Worm (Caenorhabditis elegans) whole organism, late embryonic: ENCODE measurements around the gene W08F4.10.
A peak's percentile ranks its signal among the peaks of the same experiment; 100 is the strongest.

Experiments used
- C38D4.7 ChIP-seq: fragments of 200-800 bp; sonication (Bioruptor generic); optimal IDR thresholded peaks from 2 replicates; lab custom pipeline; 2018; ENCODE audit warnings: mild to moderate bottlenecking, missing genetic modification characterization, moderate library complexity, missing compliant biosample characterization
- F13H6.1 ChIP-seq: sonication (generic microtip); optimal IDR thresholded peaks from 2 replicates; lab custom pipeline; 2016; ENCODE audit warnings: missing genetic modification characterization, missing compliant biosample characterization
- K09A11.1 ChIP-seq: sonication (generic microtip); optimal IDR thresholded peaks from 2 replicates; lab custom pipeline; 2017; ENCODE audit warnings: antibody characterized with exemption, mild to moderate bottlenecking, missing genetic modification characterization, missing compliant biosample characterization; ENCODE audit not compliant: insufficient read depth
- Y22D7AL.16 ChIP-seq: sonication (generic microtip); optimal IDR thresholded peaks from 2 replicates; lab custom pipeline; 2016; ENCODE audit warnings: missing genetic modification characterization, missing compliant biosample characterization
- ama-1 ChIP-seq: fragments of 150-350 bp; optimal IDR thresholded peaks from 2 replicates; lab custom pipeline; 2014
- ceh-14 ChIP-seq: sonication (generic microtip); optimal IDR thresholded peaks from 2 replicates; lab custom pipeline; 2016; ENCODE audit warnings: missing genotype, missing genetic modification characterization, missing compliant biosample characterization
- ceh-19 ChIP-seq: fragments of 200-800 bp; sonication (Bioruptor generic); optimal IDR thresholded peaks from 2 replicates; lab custom pipeline; 2018; ENCODE audit warnings: mild to moderate bottlenecking, missing genetic modification characterization, missing compliant biosample characterization
- ceh-2 ChIP-seq: sonication (generic microtip); optimal IDR thresholded peaks from 2 replicates; lab custom pipeline; 2016; ENCODE audit warnings: missing genotype, missing genetic modification characterization, missing compliant biosample characterization
- ceh-24 ChIP-seq: sonication (generic microtip); optimal IDR thresholded peaks from 2 replicates; lab custom pipeline; 2016; ENCODE audit warnings: mild to moderate bottlenecking, missing genetic modification characterization, missing compliant biosample characterization
- ceh-30 ChIP-seq: fragments of 150-350 bp; optimal IDR thresholded peaks from 2 replicates; lab custom pipeline; 2014; ENCODE audit warnings: missing biosample characterization, missing genetic modification characterization
- ceh-31 ChIP-seq: sonication (generic microtip); optimal IDR thresholded peaks from 2 replicates; lab custom pipeline; 2016; ENCODE audit warnings: missing genetic modification characterization, missing compliant biosample characterization
- ceh-34 ChIP-seq: sonication (generic microtip); optimal IDR thresholded peaks from 2 replicates; lab custom pipeline; 2016; ENCODE audit warnings: mild to moderate bottlenecking, missing genetic modification characterization, missing compliant biosample characterization
- ceh-45 ChIP-seq: fragments of 200-800 bp; sonication (Bioruptor generic); IDR thresholded peaks from 2 replicates; pipeline ENCODE4 v1.3.6; 2022; ENCODE audit warnings: missing genetic modification reagents, missing genetic modification characterization, missing compliant biosample characterization
- ceh-48 ChIP-seq: sonication (generic microtip); optimal IDR thresholded peaks from 2 replicates; lab custom pipeline; 2016; ENCODE audit warnings: missing genetic modification characterization, inconsistent platforms, missing compliant biosample characterization
- che-1 ChIP-seq: sonication (generic microtip); optimal IDR thresholded peaks from 2 replicates; lab custom pipeline; 2016; ENCODE audit warnings: mild to moderate bottlenecking, missing genetic modification characterization, missing compliant biosample characterization
- dve-1 ChIP-seq: sonication (generic microtip); optimal IDR thresholded peaks from 2 replicates; lab custom pipeline; 2017; ENCODE audit warnings: antibody characterized with exemption, mild to moderate bottlenecking, missing genetic modification characterization, missing compliant biosample characterization
- elt-2 ChIP-seq: sonication (generic microtip); optimal IDR thresholded peaks from 2 replicates; lab custom pipeline; 2016; ENCODE audit warnings: missing genetic modification reagents, missing genetic modification characterization, missing compliant biosample characterization
- ets-4 ChIP-seq: sonication (generic microtip); optimal IDR thresholded peaks from 2 replicates; lab custom pipeline; 2016; ENCODE audit warnings: missing genetic modification characterization, missing compliant biosample characterization
- fax-1 ChIP-seq: sonication (generic microtip); optimal IDR thresholded peaks from 2 replicates; lab custom pipeline; 2016; ENCODE audit warnings: missing genotype, missing genetic modification characterization, missing compliant biosample characterization
- fkh-6 ChIP-seq: sonication (generic microtip); optimal IDR thresholded peaks from 2 replicates; lab custom pipeline; 2016; ENCODE audit warnings: missing genetic modification characterization, missing compliant biosample characterization
- hlh-15 ChIP-seq: sonication (generic microtip); optimal IDR thresholded peaks from 2 replicates; lab custom pipeline; 2016; ENCODE audit warnings: missing genetic modification characterization, missing compliant biosample characterization
- hlh-30 ChIP-seq: sonication (generic microtip); optimal IDR thresholded peaks from 2 replicates; lab custom pipeline; 2017; ENCODE audit warnings: antibody characterized with exemption, missing genetic modification characterization, missing compliant biosample characterization; ENCODE audit not compliant: insufficient read depth
- mec-3 ChIP-seq: sonication (generic microtip); optimal IDR thresholded peaks from 2 replicates; lab custom pipeline; 2016; ENCODE audit warnings: borderline replicate concordance, missing genetic modification characterization, missing compliant biosample characterization
- nfya-1 ChIP-seq: sonication (generic microtip); optimal IDR thresholded peaks from 2 replicates; lab custom pipeline; 2017; ENCODE audit warnings: missing genetic modification characterization, mild to moderate bottlenecking, missing compliant biosample characterization, antibody characterized with exemption, moderate library complexity
- nhr-11 ChIP-seq: fragments of 150-350 bp; optimal IDR thresholded peaks from 2 replicates; lab custom pipeline; 2014; ENCODE audit warnings: missing biosample characterization, missing genetic modification characterization
- nhr-232 ChIP-seq: sonication (generic microtip); optimal IDR thresholded peaks from 2 replicates; lab custom pipeline; 2016; ENCODE audit warnings: missing genetic modification characterization, missing compliant biosample characterization
- npax-4 ChIP-seq: sonication (generic microtip); optimal IDR thresholded peaks from 2 replicates; lab custom pipeline; 2016; ENCODE audit warnings: missing genetic modification characterization, missing compliant biosample characterization
- odd-2 ChIP-seq: sonication (generic microtip); optimal IDR thresholded peaks from 2 replicates; lab custom pipeline; 2017; ENCODE audit warnings: antibody characterized with exemption, mild to moderate bottlenecking, missing genetic modification characterization, missing compliant biosample characterization
- pat-9 ChIP-seq: fragments of 200-800 bp; sonication (Bioruptor generic); optimal IDR thresholded peaks from 2 replicates; lab custom pipeline; 2018; ENCODE audit warnings: mild to moderate bottlenecking, missing genetic modification characterization, moderate library complexity, missing compliant biosample characterization
- pqm-1 ChIP-seq: sonication (generic microtip); optimal IDR thresholded peaks from 2 replicates; lab custom pipeline; 2016; ENCODE audit warnings: missing genetic modification characterization, missing compliant biosample characterization
- pros-1 ChIP-seq: fragments of 150-350 bp; optimal IDR thresholded peaks from 2 replicates; lab custom pipeline; 2014; ENCODE audit warnings: missing biosample characterization, missing genetic modification reagents, missing genetic modification characterization
- tbx-2 ChIP-seq: sonication (generic microtip); optimal IDR thresholded peaks from 2 replicates; lab custom pipeline; 2016; ENCODE audit warnings: missing genetic modification characterization, missing compliant biosample characterization
- ttx-3 ChIP-seq: sonication (generic microtip); optimal IDR thresholded peaks from 2 replicates; lab custom pipeline; 2016; ENCODE audit warnings: missing genetic modification reagents, missing genetic modification characterization, missing compliant biosample characterization
- unc-42 ChIP-seq: sonication (generic microtip); optimal IDR thresholded peaks from 2 replicates; lab custom pipeline; 2016; ENCODE audit warnings: missing genotype, missing genetic modification characterization, missing compliant biosample characterization
- unc-55 ChIP-seq: sonication (generic microtip); optimal IDR thresholded peaks from 2 replicates; lab custom pipeline; 2017; ENCODE audit warnings: missing biosample characterization, missing genetic modification reagents, missing genetic modification characterization
- zip-5 ChIP-seq: sonication (generic microtip); optimal IDR thresholded peaks from 2 replicates; lab custom pipeline; 2016; ENCODE audit warnings: missing genetic modification characterization, missing compliant biosample characterization

Gene W08F4.10

DNA sequence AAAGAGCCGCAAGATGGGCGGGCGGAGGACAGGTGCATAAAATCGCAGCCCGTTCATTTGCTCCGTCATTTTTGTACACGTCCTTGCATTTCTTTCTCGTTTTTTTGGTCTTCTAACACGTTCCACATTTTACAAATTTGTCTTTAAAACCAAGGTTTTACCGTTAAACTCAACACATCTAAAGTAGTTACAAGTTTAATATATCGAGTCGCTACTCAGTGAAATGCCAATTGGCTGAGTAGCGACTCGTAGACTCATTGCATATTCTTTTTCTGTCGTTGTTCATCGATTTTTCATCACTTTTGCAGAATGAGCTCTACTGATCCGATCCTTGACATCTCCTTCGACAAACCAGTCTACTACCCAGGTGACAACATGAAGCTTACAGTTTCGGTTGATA lies 36.2 kb upstream of the W08F4.10 start, which contains the start of gene arrd-1:
Gene arrd-1 (plus strand): TSS at position 301 of the 400 bp plus-strand sequence.
- TF ChIP-seq pat-9 (tag; lab: Kevin White, UChicago) (no peak), ceh-45 (GFP tag; lab: Robert Waterston, UW) (no peak), ets-4 (tag; lab: Kevin White, UChicago) (no peak), odd-2 (no peak), fkh-6 (tag; lab: Kevin White, UChicago) (no peak), ceh-19 (GFP tag; lab: Kevin White, UChicago) (no peak), ceh-48 (tag; lab: Kevin White, UChicago) (no peak), ceh-30 (tag; lab: Kevin White, UChicago) (no peak)

DNA sequence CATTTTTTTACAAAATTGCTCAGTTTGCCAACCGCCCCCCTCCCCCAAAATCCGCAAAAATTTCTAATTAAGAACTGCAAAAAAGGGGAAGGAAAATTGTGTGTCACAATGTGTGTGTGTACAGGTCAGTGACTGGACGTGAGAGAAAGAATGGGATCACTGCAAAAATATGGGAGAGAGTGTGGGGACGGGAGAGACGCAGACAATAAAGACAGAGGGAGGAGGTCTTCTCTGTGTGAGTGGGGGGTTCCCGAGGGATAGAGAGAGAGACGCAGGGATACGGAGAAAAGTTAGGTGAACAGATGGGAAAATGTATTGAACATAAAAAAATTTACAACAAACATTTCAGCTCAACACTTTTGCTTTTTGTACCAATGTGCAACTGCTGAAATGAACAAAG lies 34.9 kb upstream of the W08F4.10 start:
- TF ChIP-seq pros-1 (no peak), unc-55 (GFP tag; lab: Kevin White, UChicago) (peak; percentile 75), npax-4 (tag; lab: Kevin White, UChicago) (no peak), ceh-2 (tag; lab: Kevin White, UChicago) (peak; percentile 2), unc-42 (tag; lab: Kevin White, UChicago) (peak; percentile 12), ttx-3 (tag; lab: Kevin White, UChicago) (no peak), ceh-34 (tag; lab: Kevin White, UChicago) (peak; percentile 27), nfya-1 (tag; lab: Kevin White, UChicago) (peak; percentile 62), F13H6.1 (tag; lab: Kevin White, UChicago) (peak; percentile 4), hlh-30 (peak; percentile 18), ceh-31 (tag; lab: Kevin White, UChicago) (peak; percentile 61), tbx-2 (tag; lab: Kevin White, UChicago) (peak; percentile 38)

DNA sequence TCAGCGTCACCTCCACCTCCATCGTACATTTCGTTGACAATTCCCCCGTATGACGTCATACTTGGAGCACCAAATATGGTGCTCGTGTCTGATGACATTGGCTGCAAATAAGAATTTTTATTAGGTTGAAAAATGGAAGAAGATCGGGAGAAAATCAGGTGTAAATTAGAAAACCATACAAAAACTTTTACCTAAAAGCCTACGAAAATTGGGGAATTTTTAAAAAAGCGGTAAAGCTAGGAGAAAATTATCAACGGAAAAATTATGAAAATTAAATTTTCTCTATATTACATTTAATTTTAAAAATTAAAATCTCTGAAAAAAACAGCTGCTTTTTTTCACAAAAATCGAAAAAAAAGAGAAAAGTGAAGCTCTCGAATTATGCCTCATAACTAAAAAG lies 33.4 kb upstream of the W08F4.10 start, which contains the start of gene T04B8.5:
Gene T04B8.5 (minus strand): TSS at position 101 of the 400 bp plus-strand sequence.
- TF ChIP-seq F13H6.1 (tag; lab: Kevin White, UChicago) (no peak), ama-1 (lab: Kevin White, UChicago) (no peak), che-1 (no peak), pqm-1 (tag; lab: Kevin White, UChicago) (no peak), nfya-1 (tag; lab: Kevin White, UChicago) (no peak), nhr-11 (tag; lab: Kevin White, UChicago) (no peak), ceh-24 (tag; lab: Kevin White, UChicago) (no peak), ceh-30 (tag; lab: Kevin White, UChicago) (no peak), C38D4.7 (GFP tag; lab: Kevin White, UChicago) (no peak), zip-5 (tag; lab: Kevin White, UChicago) (no peak), Y22D7AL.16 (tag; lab: Kevin White, UChicago) (no peak), K09A11.1 (no peak), mec-3 (tag; lab: Kevin White, UChicago) (no peak), ceh-34 (tag; lab: Kevin White, UChicago) (no peak), nhr-232 (tag; lab: Kevin White, UChicago) (no peak)

DNA sequence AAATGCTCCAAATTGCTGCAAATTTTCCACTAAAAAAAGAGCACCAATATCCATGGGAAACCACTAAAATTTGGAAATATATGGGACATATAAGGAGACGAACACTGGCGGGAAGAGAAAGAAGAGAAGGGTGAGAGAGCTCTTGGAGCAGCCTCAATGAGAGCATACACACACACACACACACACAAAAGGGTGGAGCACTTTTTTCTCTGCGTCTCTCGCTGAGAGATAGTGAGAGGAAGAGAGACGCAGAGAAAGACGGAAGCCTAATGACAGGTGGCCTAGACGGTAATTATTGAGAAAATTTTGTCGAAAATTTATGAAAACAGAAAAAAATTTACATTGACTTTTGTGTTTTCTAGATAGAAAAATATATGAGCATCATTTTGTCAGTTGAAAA lies 31.5 kb upstream of the W08F4.10 start:
- TF ChIP-seq nfya-1 (tag; lab: Kevin White, UChicago) (peak; percentile 45), hlh-15 (no peak), ceh-14 (tag; lab: Kevin White, UChicago) (no peak), unc-55 (GFP tag; lab: Kevin White, UChicago) (peak; percentile 26), elt-2 (tag; lab: Kevin White, UChicago) (no peak), fax-1 (tag; lab: Kevin White, UChicago) (no peak), ceh-31 (tag; lab: Kevin White, UChicago) (peak; percentile 26), Y22D7AL.16 (tag; lab: Kevin White, UChicago) (no peak), ceh-34 (tag; lab: Kevin White, UChicago) (peak; percentile 53), dve-1 (no peak)
